Worm (Caenorhabditis elegans) whole organism, L1 larva: ENCODE results near the gene scl-26.

Experiments
- C16A3.4 ChIP-seq: fragments of 150-350 bp; optimal IDR thresholded peaks from 2 replicates; lab custom pipeline; 2014; ENCODE audit warnings: missing biosample characterization, missing genetic modification characterization
- ceh-82 ChIP-seq, 3 experiments: fragments of 150-350 bp in 1 of 3; sonication (generic microtip) in 2 of 3; optimal IDR thresholded peaks; 2 replicates each; lab custom pipeline; 2014 to 2017; ENCODE audit warnings: missing biosample characterization in 3 of 3, missing genetic modification characterization in 3 of 3
- lin-13 ChIP-seq: fragments of 150-350 bp; optimal IDR thresholded peaks from 2 replicates; lab custom pipeline; 2014; ENCODE audit warnings: missing biosample characterization, missing genetic modification reagents, missing genetic modification characterization
- lsy-2 ChIP-seq, 2 experiments: fragments of 150-350 bp; optimal IDR thresholded peaks; 2 replicates each; lab custom pipeline; 2014; ENCODE audit warnings: missing biosample characterization in 2 of 2, missing genetic modification characterization in 2 of 2
- mdl-1 ChIP-seq, 2 experiments: fragments of 150-350 bp; optimal IDR thresholded peaks; 2 replicates each; lab custom pipeline; 2014 to 2017; ENCODE audit warnings: missing biosample characterization in 2 of 2, missing genetic modification characterization in 2 of 2, inconsistent platforms in 1 of 2
- nhr-19 ChIP-seq: fragments of 200-800 bp; sonication (Bioruptor generic); conservative IDR thresholded peaks from 2 replicates; pipeline ENCODE4 v1.3.6; 2022; ENCODE audit warnings: missing genetic modification characterization, missing compliant biosample characterization
- nhr-237 ChIP-seq: fragments of 150-350 bp; optimal IDR thresholded peaks from 2 replicates; lab custom pipeline; 2014; ENCODE audit warnings: missing biosample characterization, missing genetic modification characterization
- pax-3 ChIP-seq: fragments of 200-800 bp; sonication (Bioruptor generic); optimal IDR thresholded peaks from 2 replicates; lab custom pipeline; 2018; ENCODE audit warnings: mild to moderate bottlenecking, missing genetic modification characterization, moderate library complexity, missing compliant biosample characterization
- skn-1 ChIP-seq: fragments of 150-350 bp; optimal IDR thresholded peaks from 2 replicates; lab custom pipeline; 2014; ENCODE audit warnings: missing biosample characterization, missing genetic modification characterization
- sptf-1 ChIP-seq: fragments of 150-350 bp; optimal IDR thresholded peaks from 2 replicates; lab custom pipeline; 2014; ENCODE audit warnings: missing biosample characterization, missing genetic modification characterization
- zag-1 ChIP-seq: fragments of 150-350 bp; optimal IDR thresholded peaks from 2 replicates; lab custom pipeline; 2014; ENCODE audit warnings: missing biosample characterization, missing genetic modification characterization
- zip-4 ChIP-seq: fragments of 200-800 bp; sonication (Bioruptor generic); optimal IDR thresholded peaks from 2 replicates; lab custom pipeline; 2018; ENCODE audit warnings: mild to moderate bottlenecking, missing genetic modification characterization, moderate library complexity, missing compliant biosample characterization

DNA sequence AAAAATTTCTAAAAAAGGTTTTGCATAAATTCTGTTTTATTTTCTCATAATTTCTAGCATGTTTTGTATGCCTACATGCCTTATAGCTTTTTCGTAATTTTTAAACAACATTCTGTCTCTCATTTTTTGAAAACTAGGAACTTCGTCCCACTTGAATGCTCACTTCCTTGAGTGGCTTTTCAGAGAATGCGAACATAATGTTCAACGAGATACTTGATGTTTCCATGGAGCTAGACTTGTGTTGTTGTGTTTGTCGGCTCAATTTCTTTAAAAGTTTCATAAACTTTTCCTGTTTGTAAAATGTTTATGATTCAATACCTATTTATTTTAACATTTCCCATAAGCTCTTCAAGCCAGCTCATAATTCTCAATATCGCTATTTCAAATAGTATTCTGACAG lies 3.5 kb upstream of the scl-26 start, which contains the start of gene clec-213:
- no peak for TF ChIP-seq lsy-2 (tag; optimal IDR thresholded peaks at IDR 0.05; lab: Kevin White, UChicago)
- no peak for TF ChIP-seq zip-4 (GFP tag; lab: Kevin White, UChicago)
- no peak for TF ChIP-seq zag-1 (tag; lab: Kevin White, UChicago)
- no peak for TF ChIP-seq pax-3 (tag; lab: Kevin White, UChicago)
- TF ChIP-seq nhr-237 (tag; lab: Kevin White, UChicago): no peak
- TF ChIP-seq nhr-19 (GFP tag; lab: Robert Waterston, UW): no peak
- TF ChIP-seq mdl-1 (tag; optimal IDR thresholded peaks at IDR 0.05; lab: Kevin White, UChicago): no peak
- no peak for TF ChIP-seq ceh-82 (tag; optimal IDR thresholded peaks at IDR 0.05; lab: Kevin White, UChicago)
- TF ChIP-seq lin-13 (GFP tag; lab: Kevin White, UChicago): no peak
- no peak for TF ChIP-seq skn-1 (tag; lab: Kevin White, UChicago)
- no peak for TF ChIP-seq C16A3.4 (tag; lab: Kevin White, UChicago)
- no peak for TF ChIP-seq sptf-1 (tag; lab: Kevin White, UChicago)
